Fruit fly (Drosophila melanogaster) whole organism, embryonic: ENCODE data around the gene NaPi-III.

Source experiments
- Blimp-1 ChIP-seq: fragments of 200-800 bp; sonication (Bioruptor generic); optimal IDR thresholded peaks from 3 replicates; lab custom pipeline; 2018; ENCODE audit warnings: missing biosample characterization, missing genetic modification characterization, mild to moderate bottlenecking, moderate library complexity, missing genetic modification reagents
- CG10209 ChIP-seq: fragments of 200-800 bp; sonication (Bioruptor generic); optimal IDR thresholded peaks from 3 replicates; lab custom pipeline; 2017; ENCODE audit warnings: missing biosample characterization, mild to moderate bottlenecking, missing genetic modification characterization, missing genetic modification reagents
- CG11504 ChIP-seq: fragments of 200-800 bp; sonication (Bioruptor generic); optimal IDR thresholded peaks from 3 replicates; lab custom pipeline; 2019; ENCODE audit warnings: missing biosample characterization, mild to moderate bottlenecking, missing genetic modification characterization, moderate library complexity
- CG12236 ChIP-seq: fragments of 200-800 bp; sonication (Bioruptor generic); optimal IDR thresholded peaks from 2 replicates; lab custom pipeline; 2016; ENCODE audit warnings: missing biosample characterization, missing genetic modification characterization
- CG13775 ChIP-seq: fragments of 200-800 bp; sonication (Bioruptor generic); optimal IDR thresholded peaks from 3 replicates; lab custom pipeline; 2017; ENCODE audit warnings: missing biosample characterization, mild to moderate bottlenecking, missing genetic modification characterization
- CG14965 ChIP-seq: fragments of 200-800 bp; sonication (Bioruptor generic); optimal IDR thresholded peaks from 2 replicates; lab custom pipeline; 2016; ENCODE audit warnings: missing biosample characterization, missing genetic modification characterization, borderline replicate concordance
- CG17359 ChIP-seq: fragments of 200-800 bp; sonication (Bioruptor generic); optimal IDR thresholded peaks from 3 replicates; lab custom pipeline; 2018; ENCODE audit warnings: missing biosample characterization, mild to moderate bottlenecking, missing genetic modification characterization, moderate library complexity
- CG17361 ChIP-seq: fragments of 200-800 bp; sonication (Bioruptor generic); IDR thresholded peaks from 3 replicates; pipeline ENCODE4 v1.3.6; 2022; ENCODE audit warnings: missing biosample characterization, missing genetic modification characterization
- CG17912 ChIP-seq: fragments of 200-800 bp; sonication (Bioruptor generic); optimal IDR thresholded peaks from 2 replicates; lab custom pipeline; 2018; ENCODE audit warnings: missing biosample characterization, mild to moderate bottlenecking, missing genetic modification characterization
- CG18011 ChIP-seq: fragments of 200-800 bp; sonication (Bioruptor generic); optimal IDR thresholded peaks from 2 replicates; lab custom pipeline; 2017; ENCODE audit warnings: missing biosample characterization, missing genetic modification characterization, mild to moderate bottlenecking, moderate library complexity, missing genotype
- CG18262 ChIP-seq: fragments of 200-800 bp; optimal IDR thresholded peaks from 3 replicates; lab custom pipeline; 2019; ENCODE audit warnings: missing biosample characterization, mild to moderate bottlenecking, missing genetic modification characterization, moderate library complexity
- CG18599 ChIP-seq: fragments of 200-800 bp; sonication (Bioruptor generic); optimal IDR thresholded peaks from 3 replicates; lab custom pipeline; 2017; ENCODE audit warnings: missing biosample characterization, missing genetic modification characterization, mild to moderate bottlenecking, moderate library complexity, missing genetic modification reagents
- CG2120 ChIP-seq: fragments of 200-800 bp; sonication (Bioruptor generic); optimal IDR thresholded peaks from 3 replicates; lab custom pipeline; 2016; ENCODE audit warnings: missing biosample characterization, missing genetic modification characterization
- CG2678 ChIP-seq: fragments of 200-800 bp; sonication (Bioruptor generic); optimal IDR thresholded peaks from 3 replicates; lab custom pipeline; 2019; ENCODE audit warnings: missing biosample characterization, mild to moderate bottlenecking, missing genetic modification characterization, moderate library complexity
- CG4360 ChIP-seq: fragments of 200-800 bp; sonication (Bioruptor generic); IDR thresholded peaks from 2 replicates; pipeline ENCODE4 v1.3.6; 2022; ENCODE audit warnings: missing biosample characterization, missing genetic modification characterization
- CG4820 ChIP-seq: fragments of 200-800 bp; sonication (Bioruptor generic); optimal IDR thresholded peaks from 3 replicates; lab custom pipeline; 2016; ENCODE audit warnings: missing biosample characterization, missing genetic modification characterization
- CG6791 ChIP-seq: fragments of 200-800 bp; sonication (Bioruptor generic); IDR thresholded peaks from 3 replicates; pipeline ENCODE4 v1.3.6; 2022; ENCODE audit warnings: missing biosample characterization, missing genetic modification characterization; ENCODE audit not compliant: partially characterized antibody
- CG6854 ChIP-seq: fragments of 200-800 bp; sonication (Bioruptor generic); optimal IDR thresholded peaks from 3 replicates; lab custom pipeline; 2017; ENCODE audit warnings: missing biosample characterization, mild to moderate bottlenecking, missing genetic modification characterization
- CG9437 ChIP-seq: fragments of 200-800 bp; sonication (Bioruptor generic); optimal IDR thresholded peaks from 2 replicates; lab custom pipeline; 2018; ENCODE audit warnings: missing biosample characterization, mild to moderate bottlenecking, missing genetic modification characterization
- CG9797 ChIP-seq: fragments of 200-800 bp; sonication (Bioruptor generic); optimal IDR thresholded peaks from 3 replicates; lab custom pipeline; 2018; ENCODE audit warnings: missing biosample characterization, mild to moderate bottlenecking, missing genetic modification characterization
- CG9817 ChIP-seq: fragments of 200-800 bp; sonication (Bioruptor generic); optimal IDR thresholded peaks from 2 replicates; lab custom pipeline; 2018; ENCODE audit warnings: missing biosample characterization, mild to moderate bottlenecking, missing genetic modification characterization, moderate library complexity
- CTCF ChIP-seq: fragments of 200-800 bp; sonication (Bioruptor generic); optimal IDR thresholded peaks from 2 replicates; lab custom pipeline; 2017; ENCODE audit warnings: missing biosample characterization, mild to moderate bottlenecking, missing genetic modification characterization, moderate library complexity
- Camta ChIP-seq: fragments of 200-800 bp; sonication (Bioruptor generic); optimal IDR thresholded peaks from 2 replicates; lab custom pipeline; 2016; ENCODE audit warnings: missing biosample characterization, missing genetic modification characterization
- D ChIP-seq, 2 experiments: fragments of 200-800 bp in 1 of 2; fragments of >200 bp in 1 of 2; sonication (Bioruptor generic) in 1 of 2; optimal IDR thresholded peaks; 2 replicates in 1 of 2; 3 replicates in 1 of 2; lab custom pipeline; 2017; ENCODE audit warnings: mild to moderate bottlenecking in 1 of 2, missing biosample characterization in 1 of 2, missing genetic modification characterization in 1 of 2, missing genetic modification reagents in 1 of 2
- Doc3 ChIP-seq: fragments of 200-800 bp; sonication (Bioruptor generic); IDR thresholded peaks from 3 replicates; pipeline ENCODE4 v1.3.6; 2022; ENCODE audit warnings: missing biosample characterization, missing genetic modification characterization; ENCODE audit not compliant: partially characterized antibody
- Eip74EF ChIP-seq, 2 experiments: fragments of 200-800 bp in 1 of 2; fragments of >200 bp in 1 of 2; sonication (Bioruptor generic) in 1 of 2; optimal IDR thresholded peaks; 2 replicates each; lab custom pipeline; 2017 to 2019; ENCODE audit warnings: missing biosample characterization in 2 of 2, missing genetic modification characterization in 2 of 2, mild to moderate bottlenecking in 1 of 2, moderate library complexity in 1 of 2
- Ets65A ChIP-seq: fragments of 200-800 bp; sonication (Bioruptor generic); peaks from one replicate; lab custom pipeline; 2016; ENCODE audit warnings: missing biosample characterization, missing genetic modification characterization
- HLH54F ChIP-seq: fragments of 200-800 bp; sonication (Bioruptor generic); optimal IDR thresholded peaks from 3 replicates; lab custom pipeline; 2016; ENCODE audit warnings: missing biosample characterization, missing genetic modification characterization
- Max ChIP-seq: fragments of 200-800 bp; sonication (Bioruptor generic); optimal IDR thresholded peaks from 2 replicates; lab custom pipeline; 2016; ENCODE audit warnings: missing biosample characterization, mild to moderate bottlenecking, missing genetic modification characterization
- Nf-YB ChIP-seq: fragments of 200-800 bp; sonication (Bioruptor generic); optimal IDR thresholded peaks from 3 replicates; lab custom pipeline; 2019; ENCODE audit warnings: missing biosample characterization, mild to moderate bottlenecking, missing genetic modification characterization, moderate library complexity
- NfI ChIP-seq: fragments of 200-800 bp; sonication (Bioruptor generic); optimal IDR thresholded peaks from 3 replicates; lab custom pipeline; 2018; ENCODE audit warnings: missing biosample characterization, mild to moderate bottlenecking, missing genetic modification characterization, moderate library complexity
- Oli ChIP-seq: fragments of 200-800 bp; sonication (Bioruptor generic); optimal IDR thresholded peaks from 2 replicates; lab custom pipeline; 2018; ENCODE audit warnings: missing biosample characterization, mild to moderate bottlenecking, missing genetic modification characterization, moderate library complexity
- PHDP ChIP-seq: fragments of 200-800 bp; sonication (Bioruptor generic); optimal IDR thresholded peaks from 3 replicates; lab custom pipeline; 2018; ENCODE audit warnings: missing biosample characterization, mild to moderate bottlenecking, missing genetic modification characterization, moderate library complexity
- Rfx ChIP-seq: fragments of 200-800 bp; sonication (Bioruptor generic); IDR thresholded peaks from 2 replicates; pipeline ENCODE4 v1.3.6; 2022; ENCODE audit warnings: missing biosample characterization, missing genetic modification characterization
- Ssrp ChIP-seq: fragments of 200-800 bp; sonication (Bioruptor generic); optimal IDR thresholded peaks from 2 replicates; lab custom pipeline; 2018; ENCODE audit warnings: missing biosample characterization, mild to moderate bottlenecking, missing genetic modification characterization, moderate library complexity
- Xbp1 ChIP-seq: fragments of 200-800 bp; sonication (Bioruptor generic); optimal IDR thresholded peaks from 3 replicates; lab custom pipeline; 2016; ENCODE audit warnings: missing biosample characterization, mild to moderate bottlenecking, missing genetic modification characterization
- ase ChIP-seq: fragments of 200-800 bp; sonication (Bioruptor generic); IDR thresholded peaks from 3 replicates; pipeline ENCODE4 v1.3.6; 2022; ENCODE audit warnings: missing biosample characterization, missing genetic modification characterization
- chn ChIP-seq: fragments of 200-800 bp; sonication (Bioruptor generic); optimal IDR thresholded peaks from 2 replicates; lab custom pipeline; 2016; ENCODE audit warnings: missing biosample characterization, missing genetic modification characterization
- fd96Cb ChIP-seq: fragments of 200-800 bp; sonication (Bioruptor generic); optimal IDR thresholded peaks from 2 replicates; lab custom pipeline; 2018; ENCODE audit warnings: missing biosample characterization, mild to moderate bottlenecking, missing genetic modification characterization, moderate library complexity
- gem ChIP-seq: fragments of 200-800 bp; sonication (Bioruptor generic); optimal IDR thresholded peaks from 2 replicates; lab custom pipeline; 2019; ENCODE audit warnings: missing biosample characterization, mild to moderate bottlenecking, missing genetic modification characterization, moderate library complexity
- gfzf ChIP-seq: fragments of 200-800 bp; sonication (Bioruptor generic); optimal IDR thresholded peaks from 2 replicates; lab custom pipeline; 2016; ENCODE audit warnings: missing biosample characterization, mild to moderate bottlenecking, missing genetic modification characterization, moderate library complexity
- kni ChIP-seq: fragments of 200-800 bp; sonication (Bioruptor generic); optimal IDR thresholded peaks from 3 replicates; lab custom pipeline; 2017; ENCODE audit warnings: mild to moderate bottlenecking, missing biosample characterization, missing genetic modification reagents, missing genetic modification characterization
- nom ChIP-seq: fragments of 200-800 bp; sonication (Bioruptor generic); optimal IDR thresholded peaks from 2 replicates; lab custom pipeline; 2017; ENCODE audit warnings: missing biosample characterization, missing genetic modification characterization, mild to moderate bottlenecking, moderate library complexity, missing genetic modification reagents
- row ChIP-seq: fragments of 200-800 bp; sonication (Bioruptor generic); IDR thresholded peaks from 3 replicates; pipeline ENCODE4 v1.3.6; 2022; ENCODE audit warnings: missing biosample characterization, missing genetic modification characterization
- schlank ChIP-seq: fragments of 200-800 bp; sonication (Bioruptor generic); optimal IDR thresholded peaks from 2 replicates; lab custom pipeline; 2018; ENCODE audit warnings: missing biosample characterization, mild to moderate bottlenecking, missing genetic modification characterization
- sens ChIP-seq: fragments of 200-800 bp; sonication (Bioruptor generic); peaks from one replicate; lab custom pipeline; 2016; ENCODE audit warnings: missing biosample characterization, missing genetic modification characterization
- shn ChIP-seq: fragments of 200-800 bp; sonication (Bioruptor generic); optimal IDR thresholded peaks from 3 replicates; lab custom pipeline; 2016; ENCODE audit warnings: missing biosample characterization, missing genetic modification characterization
- sr ChIP-seq: fragments of 200-800 bp; sonication (Bioruptor generic); IDR thresholded peaks from 3 replicates; pipeline ENCODE4 v1.3.6; 2022; ENCODE audit warnings: missing biosample characterization, missing genetic modification characterization
- tgo ChIP-seq: fragments of 200-800 bp; sonication (Bioruptor generic); IDR thresholded peaks from 3 replicates; pipeline ENCODE4 v1.3.6; 2022; ENCODE audit warnings: missing biosample characterization, missing genetic modification characterization
- unpg ChIP-seq: fragments of 200-800 bp; sonication (Bioruptor generic); optimal IDR thresholded peaks from 3 replicates; lab custom pipeline; 2018; ENCODE audit warnings: missing biosample characterization, mild to moderate bottlenecking, missing genetic modification characterization, moderate library complexity

Gene NaPi-III

dm6 chr3L:11124439-11124838, 1.3 kb downstream of the NaPi-III start (continued):
- TF ChIP-seq nom (GFP tag; lab: Kevin White, UChicago): no peak
- TF ChIP-seq tgo: no peak
- TF ChIP-seq CG10209 (GFP tag; lab: Kevin White, UChicago): no peak
- TF ChIP-seq NfI: peak; percentile 23
- TF ChIP-seq sr (GFP tag; lab: Robert Waterston, UW): no peak
- TF ChIP-seq PHDP (tag; lab: Kevin White, UChicago): peak; percentile 23
- peak; percentile 16 for TF ChIP-seq Blimp-1 (GFP tag; lab: Kevin White, UChicago)
- TF ChIP-seq ase (GFP tag; lab: Robert Waterston, UW): no peak
- TF ChIP-seq sens (GFP tag; lab: Kevin White, UChicago): peak; percentile 83
- TF ChIP-seq CG4820 (GFP tag; lab: Kevin White, UChicago): no peak
- no peak for TF ChIP-seq CG6791
- TF ChIP-seq schlank (tag; lab: Kevin White, UChicago): no peak
- TF ChIP-seq CG13775 (GFP tag; lab: Kevin White, UChicago): no peak
- no peak for TF ChIP-seq CG6854 (GFP tag; lab: Kevin White, UChicago)
- peak; percentile 1 for TF ChIP-seq Xbp1 (GFP tag; lab: Kevin White, UChicago)
- peak; percentile 34; the same call in 1 of the 3 replicates for TF ChIP-seq CG17361 (GFP tag; lab: Robert Waterston, UW)
- TF ChIP-seq Oli: peak; percentile 44
- TF ChIP-seq CG17912 (GFP tag; lab: Kevin White, UChicago): no peak
- TF ChIP-seq CG12236 (GFP tag; lab: Kevin White, UChicago): no peak
- TF ChIP-seq chn (GFP tag; lab: Kevin White, UChicago): peak; percentile 16
- TF ChIP-seq gfzf: no peak
- no peak for TF ChIP-seq CG14965
- TF ChIP-seq CTCF (GFP tag; lab: Kevin White, UChicago): no peak
- TF ChIP-seq CG18011 (GFP tag; lab: Kevin White, UChicago): no peak
- no peak for TF ChIP-seq CG9817
- no peak for TF ChIP-seq Nf-YB
- no peak for TF ChIP-seq CG9437 (GFP tag; lab: Kevin White, UChicago)
- no peak for TF ChIP-seq HLH54F
- TF ChIP-seq unpg: peak; percentile 30
- TF ChIP-seq D (optimal IDR thresholded peaks at IDR 0.05; lab: Kevin White, UChicago): no peak
- TF ChIP-seq D (GFP tag; optimal IDR thresholded peaks at IDR 0.05; lab: Kevin White, UChicago): no peak
- no peak for TF ChIP-seq Doc3 (GFP tag; lab: Robert Waterston, UW)
- peak; percentile 52 for TF ChIP-seq gem
- no peak for TF ChIP-seq Camta (GFP tag; lab: Kevin White, UChicago)
- no peak for TF ChIP-seq Max (GFP tag; lab: Kevin White, UChicago)
- peak; percentile 1 for TF ChIP-seq CG18599 (GFP tag; lab: Kevin White, UChicago)
- TF ChIP-seq fd96Cb (tag; lab: Kevin White, UChicago): peak; percentile 7
- TF ChIP-seq CG17359 (tag; lab: Kevin White, UChicago): no peak
- TF ChIP-seq Rfx (GFP tag; lab: Robert Waterston, UW): 0 out of 2 replicates have a peak, but pooled peaks have one; percentile 20
- TF ChIP-seq Ets65A (GFP tag; lab: Kevin White, UChicago): peak; percentile 24
- TF ChIP-seq Ssrp (tag; lab: Kevin White, UChicago): peak; percentile 11
- TF ChIP-seq CG9797 (GFP tag; lab: Kevin White, UChicago): no peak
- TF ChIP-seq row (GFP tag; lab: Robert Waterston, UW): peak; percentile 19; the same call in 1 of the 3 replicates
- TF ChIP-seq CG4360 (GFP tag; lab: Robert Waterston, UW): no peak
- TF ChIP-seq CG2678: peak; percentile 42
- peak; percentile 46 for TF ChIP-seq CG11504
- no peak for TF ChIP-seq kni (GFP tag; lab: Kevin White, UChicago)
- no peak for TF ChIP-seq shn (GFP tag; lab: Kevin White, UChicago)
- TF ChIP-seq CG18262: peak; percentile 34
- TF ChIP-seq CG2120 (GFP tag; lab: Kevin White, UChicago): peak; percentile 36
- TF ChIP-seq Eip74EF (GFP tag; optimal IDR thresholded peaks at IDR 0.05; lab: Kevin White, UChicago): peak in 1 of 2 experiments; percentile 20
